Worm (Caenorhabditis elegans): ENCODE data around the gene D2062.13.

DNA sequence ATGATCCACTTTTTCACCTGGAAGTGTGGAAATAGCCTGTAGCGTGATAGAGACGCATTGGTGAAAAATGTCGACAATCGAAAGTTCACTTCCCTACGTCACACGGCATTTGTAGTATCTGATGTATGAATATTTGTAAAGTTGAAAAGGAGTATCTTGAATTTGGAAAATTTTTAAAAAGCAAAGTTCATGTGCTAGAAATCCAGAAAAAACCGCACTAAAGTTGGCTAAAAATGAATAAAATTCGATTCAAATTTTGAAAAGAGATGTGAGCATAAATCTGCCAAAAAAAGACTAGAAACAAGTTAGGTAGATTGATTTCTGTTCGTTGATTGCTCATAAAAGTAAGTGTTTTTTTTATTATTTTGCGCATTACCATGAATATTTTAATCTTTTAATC lies 29.3 kb upstream of the D2062.13 start, which contains the start of gene sri-74:
- TF ChIP-seq ztf-29 (GFP tag; IDR thresholded peaks at IDR 0.05): no peak
- no peak for TF ChIP-seq T22C8.4 (GFP tag; IDR thresholded peaks at IDR 0.05)
- no peak for TF ChIP-seq ref-1 (GFP tag; conservative IDR thresholded peaks at IDR 0.05)
- TF ChIP-seq flt-1 (GFP tag; IDR thresholded peaks at IDR 0.05): no peak
- no peak for TF ChIP-seq med-1 (GFP tag; optimal IDR thresholded peaks at IDR 0.05; ENCODE audit: insufficient read depth)

All from whole organism, midembryonic.